Fruit fly (Drosophila melanogaster) whole organism, embryonic: Measurements from ENCODE around the gene RpL18.
A peak's percentile ranks its signal among the peaks of the same experiment; 100 is the strongest.

Experiments
- Ada2b ChIP-seq: fragments of 200-800 bp; sonication (Bioruptor generic); IDR thresholded peaks from 2 replicates; pipeline ENCODE4 v1.3.6; 2022; ENCODE audit warnings: missing biosample characterization, missing genetic modification characterization
- Asciz ChIP-seq: fragments of 200-800 bp; sonication (Bioruptor generic); optimal IDR thresholded peaks from 2 replicates; lab custom pipeline; 2017; ENCODE audit warnings: missing biosample characterization, mild to moderate bottlenecking, missing genetic modification characterization, missing genetic modification reagents
- Atf3 ChIP-seq: fragments of 200-800 bp; sonication (Bioruptor generic); optimal IDR thresholded peaks from 3 replicates; lab custom pipeline; 2016; ENCODE audit warnings: missing biosample characterization, missing genetic modification characterization
- CG1024 ChIP-seq: fragments of 200-800 bp; sonication (Bioruptor generic); IDR thresholded peaks from 2 replicates; pipeline ENCODE4 v1.3.6; 2022; ENCODE audit warnings: missing biosample characterization, missing genetic modification characterization
- CG10543 ChIP-seq: fragments of 200-800 bp; sonication (Bioruptor generic); optimal IDR thresholded peaks from 3 replicates; lab custom pipeline; 2017; ENCODE audit warnings: missing biosample characterization, mild to moderate bottlenecking, missing genetic modification characterization, moderate library complexity
- CG10979 ChIP-seq: fragments of 200-800 bp; sonication (Bioruptor generic); optimal IDR thresholded peaks from 2 replicates; lab custom pipeline; 2018; ENCODE audit warnings: missing biosample characterization, mild to moderate bottlenecking, missing genetic modification characterization, moderate library complexity
- CG12236 ChIP-seq: fragments of 200-800 bp; sonication (Bioruptor generic); optimal IDR thresholded peaks from 2 replicates; lab custom pipeline; 2016; ENCODE audit warnings: missing biosample characterization, missing genetic modification characterization
- CG13123 ChIP-seq: fragments of 200-800 bp; sonication (Bioruptor generic); optimal IDR thresholded peaks from 2 replicates; lab custom pipeline; 2016; ENCODE audit warnings: missing biosample characterization, missing genetic modification characterization
- CG14441 ChIP-seq: fragments of 200-800 bp; sonication (Bioruptor generic); IDR thresholded peaks from 2 replicates; pipeline ENCODE4 v1.3.6; 2022; ENCODE audit warnings: missing biosample characterization, missing genetic modification characterization
- CG15601 ChIP-seq: fragments of 200-800 bp; sonication (Bioruptor generic); optimal IDR thresholded peaks from 3 replicates; lab custom pipeline; 2019; ENCODE audit warnings: missing biosample characterization, mild to moderate bottlenecking, missing genetic modification characterization, moderate library complexity
- CG15696 ChIP-seq: fragments of 200-800 bp; sonication (Bioruptor generic); optimal IDR thresholded peaks from 2 replicates; lab custom pipeline; 2019; ENCODE audit warnings: missing biosample characterization, mild to moderate bottlenecking, missing genetic modification characterization, moderate library complexity
- CG1602 ChIP-seq: fragments of 200-800 bp; sonication (Bioruptor generic); optimal IDR thresholded peaks from 3 replicates; lab custom pipeline; 2016; ENCODE audit warnings: missing biosample characterization, missing genetic modification characterization
- CG17802 ChIP-seq: fragments of 200-800 bp; sonication (Bioruptor generic); optimal IDR thresholded peaks from 2 replicates; lab custom pipeline; 2018; ENCODE audit warnings: missing biosample characterization, mild to moderate bottlenecking, missing genetic modification characterization, moderate library complexity
- CG18011 ChIP-seq: fragments of 200-800 bp; sonication (Bioruptor generic); optimal IDR thresholded peaks from 2 replicates; lab custom pipeline; 2017; ENCODE audit warnings: missing biosample characterization, missing genetic modification characterization, mild to moderate bottlenecking, moderate library complexity, missing genotype
- CG2678 ChIP-seq: fragments of 200-800 bp; sonication (Bioruptor generic); optimal IDR thresholded peaks from 3 replicates; lab custom pipeline; 2019; ENCODE audit warnings: missing biosample characterization, mild to moderate bottlenecking, missing genetic modification characterization, moderate library complexity
- CG5953 ChIP-seq: fragments of 200-800 bp; sonication (Bioruptor generic); IDR thresholded peaks from 2 replicates; pipeline ENCODE4 v1.3.6; 2022; ENCODE audit warnings: missing biosample characterization, missing genetic modification characterization
- CG6175 ChIP-seq: fragments of 200-800 bp; sonication (Bioruptor generic); IDR thresholded peaks from 3 replicates; pipeline ENCODE4 v1.3.6; 2022; ENCODE audit warnings: missing biosample characterization, missing genetic modification characterization
- CG7745 ChIP-seq: fragments of 200-800 bp; sonication (Bioruptor generic); optimal IDR thresholded peaks from 2 replicates; lab custom pipeline; 2018; ENCODE audit warnings: missing biosample characterization, mild to moderate bottlenecking, missing genetic modification characterization, moderate library complexity
- CG9437 ChIP-seq: fragments of 200-800 bp; sonication (Bioruptor generic); optimal IDR thresholded peaks from 2 replicates; lab custom pipeline; 2018; ENCODE audit warnings: missing biosample characterization, mild to moderate bottlenecking, missing genetic modification characterization
- CG9932 ChIP-seq: fragments of 200-800 bp; sonication (Bioruptor generic); IDR thresholded peaks from 2 replicates; pipeline ENCODE4 v1.3.6; 2022; ENCODE audit warnings: missing biosample characterization, missing genetic modification characterization
- Deaf1 ChIP-seq: fragments of 200-800 bp; optimal IDR thresholded peaks from 3 replicates; lab custom pipeline; 2019; ENCODE audit warnings: missing biosample characterization, mild to moderate bottlenecking, missing genetic modification characterization, moderate library complexity
- Dp ChIP-seq: fragments of 200-800 bp; sonication (Bioruptor generic); optimal IDR thresholded peaks from 2 replicates; lab custom pipeline; 2018; ENCODE audit warnings: missing biosample characterization, mild to moderate bottlenecking, missing genetic modification characterization, moderate library complexity
- Eip74EF ChIP-seq, 2 experiments: fragments of 200-800 bp in 1 of 2; fragments of >200 bp in 1 of 2; sonication (Bioruptor generic) in 1 of 2; optimal IDR thresholded peaks; 2 replicates each; lab custom pipeline; 2017 to 2019; ENCODE audit warnings: missing biosample characterization in 2 of 2, missing genetic modification characterization in 2 of 2, mild to moderate bottlenecking in 1 of 2, moderate library complexity in 1 of 2
- Hr78 ChIP-seq, 2 experiments: fragments of 200-800 bp in 1 of 2; fragments of >200 bp in 1 of 2; sonication (Bioruptor generic) in 1 of 2; optimal IDR thresholded peaks; 2 replicates each; lab custom pipeline; 2017 to 2019; ENCODE audit warnings: missing biosample characterization in 2 of 2, missing genetic modification characterization in 2 of 2, mild to moderate bottlenecking in 1 of 2, moderate library complexity in 1 of 2
- Rfx ChIP-seq: fragments of 200-800 bp; sonication (Bioruptor generic); IDR thresholded peaks from 2 replicates; pipeline ENCODE4 v1.3.6; 2022; ENCODE audit warnings: missing biosample characterization, missing genetic modification characterization
- Usf ChIP-seq: fragments of 200-800 bp; sonication (Bioruptor generic); optimal IDR thresholded peaks from 2 replicates; lab custom pipeline; 2017; ENCODE audit warnings: missing genotype, missing biosample characterization, missing genetic modification characterization
- bbx ChIP-seq: fragments of 200-800 bp; sonication (Bioruptor generic); IDR thresholded peaks from 2 replicates; pipeline ENCODE4 v1.3.6; 2022; ENCODE audit warnings: missing biosample characterization, missing genetic modification characterization; ENCODE audit not compliant: partially characterized antibody
- cg ChIP-seq: fragments of 200-800 bp; sonication (Bioruptor generic); optimal IDR thresholded peaks from 3 replicates; lab custom pipeline; 2019; ENCODE audit warnings: missing biosample characterization, mild to moderate bottlenecking, missing genetic modification characterization, moderate library complexity
- chn ChIP-seq: fragments of 200-800 bp; sonication (Bioruptor generic); optimal IDR thresholded peaks from 2 replicates; lab custom pipeline; 2016; ENCODE audit warnings: missing biosample characterization, missing genetic modification characterization
- croc ChIP-seq: fragments of 200-800 bp; sonication (Bioruptor generic); conservative IDR thresholded peaks from 3 replicates; pipeline ENCODE4 v1.3.6; 2022; ENCODE audit warnings: missing biosample characterization, missing genetic modification characterization
- crp ChIP-seq, 2 experiments: fragments of 200-800 bp; sonication (Bioruptor generic); optimal IDR thresholded peaks; 2 replicates in 1 of 2; 3 replicates in 1 of 2; lab custom pipeline; 2017; ENCODE audit warnings: missing biosample characterization in 2 of 2, missing genetic modification characterization in 2 of 2, mild to moderate bottlenecking in 1 of 2, moderate library complexity in 1 of 2
- danr ChIP-seq: fragments of 200-800 bp; sonication (Bioruptor generic); IDR thresholded peaks from 2 replicates; pipeline ENCODE4 v1.3.6; 2022; ENCODE audit warnings: missing biosample characterization, missing genetic modification characterization
- disco-r ChIP-seq: fragments of 200-800 bp; sonication (Bioruptor generic); optimal IDR thresholded peaks from 2 replicates; lab custom pipeline; 2016; ENCODE audit warnings: missing biosample characterization, missing genetic modification characterization
- ewg ChIP-seq: fragments of 200-800 bp; sonication (Bioruptor generic); optimal IDR thresholded peaks from 3 replicates; lab custom pipeline; 2017; ENCODE audit warnings: mild to moderate bottlenecking, missing biosample characterization, missing genetic modification reagents, missing genetic modification characterization
- fru ChIP-seq: fragments of >200 bp; optimal IDR thresholded peaks from 2 replicates; lab custom pipeline; 2017
- gro ChIP-seq: fragments of 200-800 bp; sonication (Bioruptor generic); optimal IDR thresholded peaks from 2 replicates; lab custom pipeline; 2016; ENCODE audit warnings: missing biosample characterization, missing genetic modification characterization
- hb ChIP-seq: fragments of 200-800 bp; sonication (Bioruptor generic); IDR thresholded peaks from 3 replicates; pipeline ENCODE4 v1.3.6; 2022; ENCODE audit warnings: missing biosample characterization, missing genetic modification characterization; ENCODE audit not compliant: partially characterized antibody
- her ChIP-seq: fragments of 200-800 bp; sonication (Bioruptor generic); optimal IDR thresholded peaks from 2 replicates; lab custom pipeline; 2016; ENCODE audit warnings: missing biosample characterization, missing genetic modification characterization
- kni ChIP-seq: fragments of 200-800 bp; sonication (Bioruptor generic); optimal IDR thresholded peaks from 3 replicates; lab custom pipeline; 2017; ENCODE audit warnings: mild to moderate bottlenecking, missing biosample characterization, missing genetic modification reagents, missing genetic modification characterization
- lbe ChIP-seq: fragments of 200-800 bp; sonication (Bioruptor generic); optimal IDR thresholded peaks from 2 replicates; lab custom pipeline; 2016; ENCODE audit warnings: missing biosample characterization, mild to moderate bottlenecking, missing genetic modification characterization
- lov ChIP-seq, 2 experiments: fragments of 200-800 bp in 1 of 2; fragments of >200 bp in 1 of 2; sonication (Bioruptor generic) in 1 of 2; IDR thresholded peaks in 1 of 2; optimal IDR thresholded peaks in 1 of 2; 2 replicates in 1 of 2; 3 replicates in 1 of 2; pipeline versions ENCODE4 v1.3.6 to Lab custom; 2017 to 2022; ENCODE audit warnings: missing biosample characterization in 1 of 2, missing genetic modification characterization in 1 of 2
- odd ChIP-seq: fragments of 200-800 bp; sonication (Bioruptor generic); optimal IDR thresholded peaks from 2 replicates; lab custom pipeline; 2017; ENCODE audit warnings: missing biosample characterization, mild to moderate bottlenecking, missing genetic modification characterization
- sc ChIP-seq, 3 experiments: fragments of >200 bp in 2 of 3; fragments of 200-800 bp in 1 of 3; sonication (Bioruptor generic) in 1 of 3; optimal IDR thresholded peaks; 2 replicates in 2 of 3; 3 replicates in 1 of 3; lab custom pipeline; 2017; ENCODE audit warnings: mild to moderate bottlenecking in 1 of 3, missing biosample characterization in 1 of 3, missing genetic modification characterization in 1 of 3, missing genetic modification reagents in 1 of 3
- sens-2 ChIP-seq: fragments of 200-800 bp; sonication (Bioruptor generic); IDR thresholded peaks from 2 replicates; pipeline ENCODE4 v1.3.6; 2022; ENCODE audit warnings: missing biosample characterization, missing genetic modification characterization
- shn ChIP-seq: fragments of 200-800 bp; sonication (Bioruptor generic); optimal IDR thresholded peaks from 3 replicates; lab custom pipeline; 2016; ENCODE audit warnings: missing biosample characterization, missing genetic modification characterization
- sima ChIP-seq: fragments of 200-800 bp; sonication (Bioruptor generic); optimal IDR thresholded peaks from 2 replicates; lab custom pipeline; 2016; ENCODE audit warnings: missing biosample characterization, missing genetic modification characterization
- stc ChIP-seq: fragments of 200-800 bp; sonication (Bioruptor generic); IDR thresholded peaks from 2 replicates; pipeline ENCODE4 v1.3.6; 2022; ENCODE audit warnings: missing biosample characterization, missing genetic modification characterization
- toy ChIP-seq: fragments of 200-800 bp; sonication (Bioruptor generic); IDR thresholded peaks from 2 replicates; pipeline ENCODE4 v1.3.6; 2022; ENCODE audit warnings: missing biosample characterization, missing genetic modification characterization
- zfh1 ChIP-seq: fragments of 200-800 bp; sonication (Bioruptor generic); IDR thresholded peaks from 3 replicates; pipeline ENCODE4 v1.3.6; 2022; ENCODE audit warnings: missing biosample characterization, missing genetic modification characterization

The RpL18 gene

DNA sequence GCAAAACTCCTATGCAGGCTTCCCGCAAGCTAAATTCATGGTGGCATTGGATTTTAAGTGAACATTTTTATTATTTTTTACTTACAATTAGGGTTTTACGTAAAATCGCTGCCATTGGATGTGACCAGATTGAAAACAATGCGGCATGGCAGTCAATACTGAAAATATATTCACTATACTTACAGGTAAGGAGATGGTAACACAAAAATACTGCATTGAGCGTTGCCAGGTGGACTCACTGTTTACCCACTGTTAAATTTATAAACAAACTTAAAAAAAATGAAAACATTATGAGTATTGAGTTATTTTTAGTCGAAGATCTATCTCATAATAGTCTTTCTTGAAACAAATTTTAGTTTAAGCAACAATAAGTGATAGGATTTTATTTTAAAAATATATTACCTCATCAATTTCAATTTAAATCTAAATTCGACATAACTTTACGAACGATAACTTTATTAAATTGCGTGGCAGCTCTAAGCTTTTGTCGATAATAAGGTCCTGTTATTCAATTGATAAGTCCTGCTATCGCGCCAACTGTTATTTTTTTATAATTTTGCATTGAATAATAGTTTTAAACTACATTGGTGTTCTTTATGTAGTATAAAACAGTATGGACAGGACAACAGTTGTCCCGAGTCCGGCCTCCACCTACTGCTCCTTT is 2.8 kb upstream of the RpL18 start, which contains the start of the genes mRpL50 and mei-P22 (continued):
- TF ChIP-seq Deaf1: no peak
- no peak for TF ChIP-seq CG1024 (GFP tag; lab: Robert Waterston, UW)
- TF ChIP-seq stc (GFP tag; lab: Robert Waterston, UW): no peak
- TF ChIP-seq sens-2 (GFP tag; lab: Robert Waterston, UW): no peak
- TF ChIP-seq CG9932 (GFP tag; lab: Robert Waterston, UW): peak; percentile 71
- no peak for TF ChIP-seq hb
- no peak for TF ChIP-seq kni (GFP tag; lab: Kevin White, UChicago)
- TF ChIP-seq sima (GFP tag; lab: Kevin White, UChicago): no peak
- TF ChIP-seq gro: no peak
- TF ChIP-seq CG18011 (GFP tag; lab: Kevin White, UChicago): no peak
- TF ChIP-seq cg: no peak
- TF ChIP-seq CG9437 (GFP tag; lab: Kevin White, UChicago): peak; percentile 77
- TF ChIP-seq CG10543 (GFP tag; lab: Kevin White, UChicago): no peak
- TF ChIP-seq toy: no peak
- TF ChIP-seq ewg (GFP tag; lab: Kevin White, UChicago): no peak
- TF ChIP-seq zfh1 (GFP tag; lab: Robert Waterston, UW): no peak
- peak; percentile 20 for TF ChIP-seq lbe (GFP tag; lab: Kevin White, UChicago)
- TF ChIP-seq CG15601 (tag; lab: Kevin White, UChicago): peak; percentile 9
- no peak for TF ChIP-seq CG17802 (tag; lab: Kevin White, UChicago)
- TF ChIP-seq Hr78 (GFP tag; optimal IDR thresholded peaks at IDR 0.05; lab: Kevin White, UChicago): no peak
- TF ChIP-seq Atf3 (GFP tag; lab: Kevin White, UChicago): no peak
- TF ChIP-seq Dp (GFP tag; lab: Kevin White, UChicago): peak; percentile 46
- no peak for TF ChIP-seq CG13123
- TF ChIP-seq Eip74EF (GFP tag; optimal IDR thresholded peaks at IDR 0.05; lab: Kevin White, UChicago): no peak
- no peak for TF ChIP-seq CG15696 (tag; lab: Kevin White, UChicago)
- TF ChIP-seq Rfx: no peak
- no peak for TF ChIP-seq Asciz (GFP tag; lab: Kevin White, UChicago)
- TF ChIP-seq CG5953: no peak
- no peak; the same call in 1 of the 2 replicates for TF ChIP-seq bbx (GFP tag; lab: Robert Waterston, UW)
- TF ChIP-seq CG1602: peak; percentile 5
- peak; percentile 22 for TF ChIP-seq CG2678 (tag; lab: Kevin White, UChicago)
- peak; percentile 2 for TF ChIP-seq chn (GFP tag; lab: Kevin White, UChicago)
- TF ChIP-seq sc (optimal IDR thresholded peaks at IDR 0.05; lab: Kevin White, UChicago): no peak
- TF ChIP-seq sc (GFP tag; optimal IDR thresholded peaks at IDR 0.05; lab: Kevin White, UChicago): no peak
- TF ChIP-seq crp (GFP tag; optimal IDR thresholded peaks at IDR 0.05; lab: Kevin White, UChicago): no peak
- no peak for TF ChIP-seq CG7745 (tag; lab: Kevin White, UChicago)
- no peak for TF ChIP-seq Usf
- no peak for TF ChIP-seq CG14441
- no peak for TF ChIP-seq shn (GFP tag; lab: Kevin White, UChicago)
- TF ChIP-seq croc (GFP tag; lab: Robert Waterston, UW): no peak
- no peak for TF ChIP-seq odd (GFP tag; lab: Kevin White, UChicago)
- no peak for TF ChIP-seq lov (optimal IDR thresholded peaks at IDR 0.05; lab: Kevin White, UChicago)
- TF ChIP-seq lov (GFP tag; IDR thresholded peaks at IDR 0.05; lab: Robert Waterston, UW): no peak
- TF ChIP-seq CG6175: no peak
- no peak for TF ChIP-seq fru
- TF ChIP-seq disco-r (GFP tag; lab: Kevin White, UChicago): no peak
- TF ChIP-seq danr: no peak
- no peak for TF ChIP-seq CG12236
- no peak for TF ChIP-seq CG10979 (tag; lab: Kevin White, UChicago)
- no peak for TF ChIP-seq Ada2b
- TF ChIP-seq her (GFP tag; lab: Kevin White, UChicago): no peak
